Worm (Caenorhabditis elegans): Measurements from ENCODE around the gene R09A8.1.

DNA sequence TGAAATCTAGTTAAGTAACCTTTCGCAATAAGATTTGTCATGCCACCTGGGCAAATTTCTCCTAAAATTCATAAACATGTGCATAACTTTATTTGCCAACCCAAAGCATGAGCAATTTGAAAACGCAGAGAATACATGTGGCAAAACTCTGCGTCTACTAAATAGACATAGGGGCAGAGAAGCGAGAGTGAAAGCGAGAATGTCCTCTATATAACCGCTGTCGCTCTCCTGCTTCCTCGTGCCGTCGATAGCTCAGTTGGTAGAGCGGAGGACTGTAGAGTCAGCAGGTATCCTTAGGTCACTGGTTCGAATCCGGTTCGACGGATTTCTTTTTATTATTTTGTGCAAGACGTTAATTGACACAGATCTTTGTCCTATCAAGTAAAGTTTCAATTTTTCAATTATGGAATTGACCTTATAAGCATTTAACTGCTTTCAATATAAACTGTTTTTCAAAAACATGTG, 51.5 kb downstream of the R09A8.1 start:
- peak; percentile 98 for TF ChIP-seq ref-1 (GFP tag; conservative IDR thresholded peaks at IDR 0.05)
- peak; percentile 98 for TF ChIP-seq flt-1 (GFP tag; IDR thresholded peaks at IDR 0.05)
- peak; percentile 88 for TF ChIP-seq med-1 (GFP tag; optimal IDR thresholded peaks at IDR 0.05; ENCODE audit: insufficient read depth)
- peak; percentile 97 for TF ChIP-seq ztf-23 (GFP tag; IDR thresholded peaks at IDR 0.05)
- TF ChIP-seq cog-1 (tag; optimal IDR thresholded peaks at IDR 0.05): peak; percentile 88
- TF ChIP-seq klf-2 (GFP tag; conservative IDR thresholded peaks at IDR 0.05): peak; percentile 97
- peak; percentile 99 for TF ChIP-seq tab-1 (GFP tag; IDR thresholded peaks at IDR 0.05)
- peak; percentile 96 for TF ChIP-seq T22C8.4 (GFP tag; IDR thresholded peaks at IDR 0.05)
- TF ChIP-seq ztf-29 (GFP tag; IDR thresholded peaks at IDR 0.05): peak; percentile 95

Measured in whole organism, midembryonic.